Worm (Caenorhabditis elegans) whole organism, late embryonic: ENCODE measurements around the gene znf-593.

Experiments
- ahr-1 ChIP-seq: sonication (generic microtip); optimal IDR thresholded peaks from 2 replicates; lab custom pipeline; 2016; ENCODE audit warnings: missing genetic modification characterization, missing compliant biosample characterization
- dve-1 ChIP-seq: sonication (generic microtip); optimal IDR thresholded peaks from 2 replicates; lab custom pipeline; 2017; ENCODE audit warnings: antibody characterized with exemption, mild to moderate bottlenecking, missing genetic modification characterization, missing compliant biosample characterization
- unc-42 ChIP-seq: sonication (generic microtip); optimal IDR thresholded peaks from 2 replicates; lab custom pipeline; 2016; ENCODE audit warnings: missing genotype, missing genetic modification characterization, missing compliant biosample characterization
- unc-55 ChIP-seq: sonication (generic microtip); optimal IDR thresholded peaks from 2 replicates; lab custom pipeline; 2017; ENCODE audit warnings: missing biosample characterization, missing genetic modification reagents, missing genetic modification characterization
- zip-5 ChIP-seq: sonication (generic microtip); optimal IDR thresholded peaks from 2 replicates; lab custom pipeline; 2016; ENCODE audit warnings: missing genetic modification characterization, missing compliant biosample characterization

ce11 chrIII:11931960-11932359 is 13.4 kb upstream of the znf-593 start:
- TF ChIP-seq ahr-1 (tag; lab: Kevin White, UChicago), result no peak
- no peak for TF ChIP-seq unc-55 (GFP tag; lab: Kevin White, UChicago)
- no peak for TF ChIP-seq dve-1 (tag; lab: Kevin White, UChicago)
- TF ChIP-seq zip-5 (tag; lab: Kevin White, UChicago), result no peak
- TF ChIP-seq unc-42, result no peak
